Fruit fly (Drosophila melanogaster): ENCODE measurements around the gene stx.

Gene stx

DNA sequence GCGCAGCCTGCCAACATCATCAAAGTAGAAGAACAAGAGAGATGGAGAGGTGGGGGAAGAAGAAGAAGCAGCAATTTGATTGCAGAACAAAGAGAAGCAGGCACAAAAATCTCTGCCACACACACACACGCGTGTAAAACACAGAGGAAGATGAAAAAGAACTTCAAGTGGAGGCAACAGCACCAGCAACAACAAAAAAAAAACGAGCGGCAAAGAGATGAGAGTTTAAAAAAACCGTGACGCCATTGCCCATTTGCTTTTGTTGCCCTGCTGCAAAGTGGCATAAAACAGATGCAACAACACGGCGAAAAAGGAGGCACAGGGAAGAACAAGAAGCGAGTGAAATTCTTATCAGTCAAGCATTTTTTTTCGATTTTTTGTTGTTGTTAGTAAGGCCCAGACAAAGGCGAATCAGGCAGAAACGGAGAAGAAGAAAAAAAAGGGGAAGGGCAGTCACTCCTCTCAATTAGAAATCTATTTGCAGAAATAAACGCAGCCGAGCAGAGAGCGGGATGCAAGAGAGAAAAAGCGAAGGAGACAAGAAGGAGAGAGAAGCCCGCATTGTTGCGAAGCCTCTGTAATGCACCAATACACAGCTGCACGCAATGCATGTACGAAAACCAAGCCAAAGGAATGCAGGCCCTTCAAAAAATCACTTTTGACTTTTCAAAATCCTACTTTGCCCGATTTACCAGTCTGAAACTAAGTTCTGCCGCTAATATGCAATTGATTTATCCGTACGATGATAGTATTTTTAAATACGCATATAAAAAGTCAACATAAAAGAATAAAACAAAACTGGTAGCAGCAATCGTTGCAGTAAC, 2.8 kb downstream of the stx start:
- no peak for TF ChIP-seq CG6792 (GFP tag; optimal IDR thresholded peaks at IDR 0.05)
- TF ChIP-seq CG3032 (tag; optimal IDR thresholded peaks at IDR 0.05): peak; percentile 24
- peak; percentile 32 for TF ChIP-seq vri (GFP tag; optimal IDR thresholded peaks at IDR 0.05)
- TF ChIP-seq CG32006 (GFP tag; optimal IDR thresholded peaks at IDR 0.05): peak; percentile 22
- no peak for TF ChIP-seq achi (GFP tag; optimal IDR thresholded peaks at IDR 0.05)
- TF ChIP-seq lz (GFP tag; optimal IDR thresholded peaks at IDR 0.05): no peak
- TF ChIP-seq CG15336 (GFP tag; IDR thresholded peaks at IDR 0.05): no peak
- TF ChIP-seq CG10631 (GFP tag; optimal IDR thresholded peaks at IDR 0.05): no peak
- no peak for TF ChIP-seq Blimp-1 (GFP tag; optimal IDR thresholded peaks at IDR 0.05)
- no peak for TF ChIP-seq fd85E (GFP tag; optimal IDR thresholded peaks at IDR 0.05)
- peak; percentile 14 for TF ChIP-seq CG1621 (tag; optimal IDR thresholded peaks at IDR 0.05)
- TF ChIP-seq Met (GFP tag; optimal IDR thresholded peaks at IDR 0.05): no peak
- TF ChIP-seq CG11762 (GFP tag; optimal IDR thresholded peaks at IDR 0.05; ENCODE audit: insufficient read depth): peak; percentile 14
- peak; percentile 66 for TF ChIP-seq svp (GFP tag)
- peak; percentile 86 for TF ChIP-seq Sox14 (GFP tag; optimal IDR thresholded peaks at IDR 0.05)
- TF ChIP-seq CG9139 (GFP tag; optimal IDR thresholded peaks at IDR 0.05): peak; percentile 28
- no peak for TF ChIP-seq esn (GFP tag; optimal IDR thresholded peaks at IDR 0.05)
- TF ChIP-seq CG8119 (GFP tag; IDR thresholded peaks at IDR 0.05): peak; percentile 40; the same call in 1 of the 3 replicates
- peak; percentile 25 for TF ChIP-seq dsx (GFP tag; optimal IDR thresholded peaks at IDR 0.05; ENCODE audit: poor library complexity, severe bottlenecking)
- peak; percentile 42 for TF ChIP-seq spab (GFP tag; optimal IDR thresholded peaks at IDR 0.05)
- TF ChIP-seq Ets96B (tag; optimal IDR thresholded peaks at IDR 0.05): peak; percentile 21
- peak; percentile 42 for TF ChIP-seq CG10669 (GFP tag; optimal IDR thresholded peaks at IDR 0.05)
- peak; percentile 18 for TF ChIP-seq Sox102F (GFP tag; optimal IDR thresholded peaks at IDR 0.05)
- TF ChIP-seq CG16779 (tag; optimal IDR thresholded peaks at IDR 0.05): peak; percentile 35
- peak; percentile 2 for TF ChIP-seq CG6854 (GFP tag; optimal IDR thresholded peaks at IDR 0.05)
- TF ChIP-seq CG8319 (GFP tag; optimal IDR thresholded peaks at IDR 0.05): no peak
- no peak for TF ChIP-seq Eip93F (GFP tag; optimal IDR thresholded peaks at IDR 0.05)
- TF ChIP-seq Lpt (GFP tag; optimal IDR thresholded peaks at IDR 0.05): peak; percentile 37
- peak; percentile 46; the same call in 1 of the 3 replicates for TF ChIP-seq eg (GFP tag; IDR thresholded peaks at IDR 0.05)
- no peak for TF ChIP-seq CG11294 (GFP tag; IDR thresholded peaks at IDR 0.05)
- peak; percentile 60 for TF ChIP-seq CG6276 (GFP tag; optimal IDR thresholded peaks at IDR 0.05)
- TF ChIP-seq CG4318 (GFP tag; optimal IDR thresholded peaks at IDR 0.05): no peak
- TF ChIP-seq Eip75B (GFP tag; optimal IDR thresholded peaks at IDR 0.05): no peak
- no peak for TF ChIP-seq acj6 (GFP tag; optimal IDR thresholded peaks at IDR 0.05)
- no peak for TF ChIP-seq dac (GFP tag; optimal IDR thresholded peaks at IDR 0.05)
- TF ChIP-seq salr (GFP tag; optimal IDR thresholded peaks at IDR 0.05): peak in 1 of 2 experiments; percentile 47
- TF ChIP-seq Gug (GFP tag; IDR thresholded peaks at IDR 0.05): 0 out of 2 replicates have a peak, but pooled peaks have one; percentile 15
- TF ChIP-seq Sox15 (GFP tag; optimal IDR thresholded peaks at IDR 0.05): no peak
- no peak for TF ChIP-seq CG7368 (GFP tag; optimal IDR thresholded peaks at IDR 0.05)
- no peak for TF ChIP-seq Smox (GFP tag; optimal IDR thresholded peaks at IDR 0.05)
- TF ChIP-seq CG6163 (GFP tag; IDR thresholded peaks at IDR 0.05): peak; percentile 77; the same call in 2 of the 3 replicates
- peak; percentile 24 for TF ChIP-seq net (GFP tag; optimal IDR thresholded peaks at IDR 0.05)
- TF ChIP-seq Eip78C (GFP tag): peak; percentile 37
- no peak for TF ChIP-seq CG8632 (GFP tag; optimal IDR thresholded peaks at IDR 0.05)
- TF ChIP-seq ss (GFP tag; optimal IDR thresholded peaks at IDR 0.05): peak; percentile 62 to 69
- TF ChIP-seq pdm3 (GFP tag; optimal IDR thresholded peaks at IDR 0.05): no peak
- no peak for TF ChIP-seq OdsH (GFP tag; optimal IDR thresholded peaks at IDR 0.05)
- peak; percentile 57 for TF ChIP-seq CG6808 (GFP tag; optimal IDR thresholded peaks at IDR 0.05)
- TF ChIP-seq topi (GFP tag; optimal IDR thresholded peaks at IDR 0.05): no peak
- no peak for TF ChIP-seq Hr38 (GFP tag; optimal IDR thresholded peaks at IDR 0.05)
